Worm (Caenorhabditis elegans) whole organism, late embryonic: ENCODE results near the gene F13C5.1.

Experiments
- ama-1 ChIP-seq: fragments of 150-350 bp; optimal IDR thresholded peaks from 2 replicates; lab custom pipeline; 2014
- ceh-18 ChIP-seq: sonication (generic microtip); optimal IDR thresholded peaks from 2 replicates; lab custom pipeline; 2016; ENCODE audit warnings: missing genetic modification characterization, missing compliant biosample characterization
- ceh-2 ChIP-seq: sonication (generic microtip); optimal IDR thresholded peaks from 2 replicates; lab custom pipeline; 2016; ENCODE audit warnings: missing genotype, missing genetic modification characterization, missing compliant biosample characterization
- ceh-48 ChIP-seq: sonication (generic microtip); optimal IDR thresholded peaks from 2 replicates; lab custom pipeline; 2016; ENCODE audit warnings: missing genetic modification characterization, inconsistent platforms, missing compliant biosample characterization
- ets-4 ChIP-seq: sonication (generic microtip); optimal IDR thresholded peaks from 2 replicates; lab custom pipeline; 2016; ENCODE audit warnings: missing genetic modification characterization, missing compliant biosample characterization
- hlh-13 ChIP-seq: fragments of 200-800 bp; sonication (Bioruptor generic); optimal IDR thresholded peaks from 2 replicates; lab custom pipeline; 2018; ENCODE audit warnings: mild to moderate bottlenecking, missing genetic modification characterization, missing compliant biosample characterization
- hlh-30 ChIP-seq: sonication (generic microtip); optimal IDR thresholded peaks from 2 replicates; lab custom pipeline; 2017; ENCODE audit warnings: antibody characterized with exemption, missing genetic modification characterization, missing compliant biosample characterization; ENCODE audit not compliant: insufficient read depth
- lim-6 ChIP-seq: sonication (generic microtip); optimal IDR thresholded peaks from 2 replicates; lab custom pipeline; 2016; ENCODE audit warnings: missing genetic modification characterization, missing compliant biosample characterization
- mec-3 ChIP-seq: sonication (generic microtip); optimal IDR thresholded peaks from 2 replicates; lab custom pipeline; 2016; ENCODE audit warnings: borderline replicate concordance, missing genetic modification characterization, missing compliant biosample characterization
- nhr-11 ChIP-seq: fragments of 150-350 bp; optimal IDR thresholded peaks from 2 replicates; lab custom pipeline; 2014; ENCODE audit warnings: missing biosample characterization, missing genetic modification characterization
- pros-1 ChIP-seq: fragments of 150-350 bp; optimal IDR thresholded peaks from 2 replicates; lab custom pipeline; 2014; ENCODE audit warnings: missing biosample characterization, missing genetic modification reagents, missing genetic modification characterization
- tbx-2 ChIP-seq: sonication (generic microtip); optimal IDR thresholded peaks from 2 replicates; lab custom pipeline; 2016; ENCODE audit warnings: missing genetic modification characterization, missing compliant biosample characterization
- unc-86 ChIP-seq: sonication (generic microtip); optimal IDR thresholded peaks from 2 replicates; lab custom pipeline; 2016; ENCODE audit warnings: missing genetic modification characterization, missing compliant biosample characterization

- TF ChIP-seq hlh-30 (tag; lab: Kevin White, UChicago): no peak
- no peak for TF ChIP-seq pros-1 (tag; lab: Kevin White, UChicago)
- TF ChIP-seq mec-3 (tag; lab: Kevin White, UChicago): no peak
- TF ChIP-seq ceh-48: no peak
- TF ChIP-seq ets-4 (tag; lab: Kevin White, UChicago): no peak
- TF ChIP-seq lim-6 (tag; lab: Kevin White, UChicago): no peak
- no peak for TF ChIP-seq hlh-13 (GFP tag; lab: Kevin White, UChicago)
- TF ChIP-seq nhr-11 (tag; lab: Kevin White, UChicago): no peak
- TF ChIP-seq ceh-18 (tag; lab: Kevin White, UChicago): no peak
- TF ChIP-seq ceh-2: no peak
- TF ChIP-seq unc-86: no peak
- no peak for TF ChIP-seq tbx-2 (tag; lab: Kevin White, UChicago)
- no peak for TF ChIP-seq ama-1 (lab: Kevin White, UChicago)
Observed at ce11 chrX:601860-602259, at the start of gene F13C5.1.
